Fruit fly (Drosophila melanogaster) whole organism, wandering third instar larva: ENCODE results near the gene CG11670.

ENCODE experiments used
- CrebA ChIP-seq: fragments of 200-800 bp; sonication (Bioruptor generic); optimal IDR thresholded peaks from 2 replicates; lab custom pipeline; 2016; ENCODE audit warnings: missing biosample characterization, mild to moderate bottlenecking, missing genetic modification characterization, borderline replicate concordance
- Dfd ChIP-seq: fragments of >200 bp; optimal IDR thresholded peaks from 2 replicates; lab custom pipeline; 2017; ENCODE audit warnings: missing biosample characterization, missing genetic modification characterization
- GATAd ChIP-seq: sonication (Bioruptor generic); optimal IDR thresholded peaks from 2 replicates; lab custom pipeline; 2016; ENCODE audit warnings: missing biosample characterization, missing genetic modification characterization
- Myc ChIP-seq: fragments of >200 bp; optimal IDR thresholded peaks from 2 replicates; lab custom pipeline; 2017
- OdsH ChIP-seq: fragments of 200-800 bp; sonication (Bioruptor generic); optimal IDR thresholded peaks from 2 replicates; lab custom pipeline; 2016; ENCODE audit warnings: missing biosample characterization, mild to moderate bottlenecking, missing genetic modification characterization
- Rel ChIP-seq, 2 experiments: fragments of 200-800 bp; sonication (Bioruptor generic) in 1 of 2; optimal IDR thresholded peaks; 2 replicates in 1 of 2; 3 replicates in 1 of 2; lab custom pipeline; 2016 to 2019; ENCODE audit warnings: mild to moderate bottlenecking in 2 of 2, missing biosample characterization in 2 of 2, missing genetic modification characterization in 2 of 2, moderate library complexity in 1 of 2
- Sp1 ChIP-seq: fragments of 200-800 bp; sonication (Bioruptor generic); optimal IDR thresholded peaks from 3 replicates; lab custom pipeline; 2019; ENCODE audit warnings: missing biosample characterization, mild to moderate bottlenecking, missing genetic modification characterization, moderate library complexity
- br ChIP-seq: fragments of 200-800 bp; sonication (Bioruptor generic); optimal IDR thresholded peaks from 2 replicates; lab custom pipeline; 2016; ENCODE audit warnings: missing biosample characterization, missing genetic modification characterization
- dl ChIP-seq, 2 experiments: fragments of 175-275, 200-275 bp in 1 of 2; fragments of 200-275 bp in 1 of 2; sonication (Bioruptor generic); optimal IDR thresholded peaks; lab custom pipeline; 2018; ENCODE audit warnings: mild to moderate bottlenecking in 2 of 2, missing biosample characterization in 2 of 2, missing genetic modification characterization in 2 of 2, moderate library complexity in 2 of 2; ENCODE audit not compliant: partially characterized antibody in 2 of 2, insufficient read depth in 1 of 2
- foxo ChIP-seq, 2 experiments: fragments of 200-800 bp; sonication (Bioruptor generic); optimal IDR thresholded peaks; 2 replicates in 1 of 2; 3 replicates in 1 of 2; lab custom pipeline; 2016 to 2017; ENCODE audit warnings: missing biosample characterization in 2 of 2, missing genetic modification characterization in 2 of 2
- fru ChIP-seq: fragments of 200-800 bp; sonication (Bioruptor generic); optimal IDR thresholded peaks from 3 replicates; lab custom pipeline; 2016; ENCODE audit warnings: missing biosample characterization, mild to moderate bottlenecking, missing genetic modification characterization
- h ChIP-seq: fragments of 200-800 bp; sonication (Bioruptor generic); optimal IDR thresholded peaks from 3 replicates; lab custom pipeline; 2016; ENCODE audit warnings: missing biosample characterization, mild to moderate bottlenecking, missing genetic modification characterization
- pan ChIP-seq: fragments of >200 bp; optimal IDR thresholded peaks from 2 replicates; lab custom pipeline; 2017
- psq ChIP-seq: fragments of 200-800 bp; sonication (Bioruptor generic); optimal IDR thresholded peaks from 3 replicates; lab custom pipeline; 2017; ENCODE audit warnings: missing biosample characterization, mild to moderate bottlenecking, missing genetic modification characterization, moderate library complexity

DNA sequence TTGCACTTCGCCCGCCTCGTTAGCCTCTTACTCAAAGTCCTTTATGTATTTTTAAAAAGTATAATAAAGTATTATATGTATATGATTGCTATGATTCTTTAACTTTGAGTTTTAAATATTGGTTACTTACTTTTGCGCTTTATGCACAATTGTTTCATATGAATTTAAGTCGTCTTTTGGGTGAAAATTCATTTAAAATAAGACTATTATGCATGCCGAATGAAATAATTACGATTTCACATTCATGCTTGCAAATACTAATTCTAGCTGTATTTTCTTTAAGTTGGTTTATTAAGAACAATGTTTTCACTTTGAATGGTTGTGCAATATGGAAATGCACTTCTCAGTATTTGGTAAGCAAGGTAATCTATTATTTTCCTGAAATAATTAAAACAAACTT is 44.1 kb downstream of the CG11670 start, which contains the start of gene CG43063:
- TF ChIP-seq Sp1 (GFP tag; lab: Kevin White, UChicago) (no peak), dl (GFP tag; optimal IDR thresholded peaks at IDR 0.05; lab: Kevin White, UChicago; ENCODE audit: insufficient read depth in 1 of 2, partially characterized antibody in 2 of 2) (no peak), Myc (no peak), psq (GFP tag; lab: Kevin White, UChicago) (no peak), fru (GFP tag; lab: Kevin White, UChicago) (no peak), h (GFP tag; lab: Kevin White, UChicago) (no peak), pan (lab: Kevin White, UChicago) (no peak), CrebA (no peak), Dfd (GFP tag; lab: Kevin White, UChicago) (no peak), Rel (GFP tag; optimal IDR thresholded peaks at IDR 0.05; lab: Kevin White, UChicago) (no peak), Rel (tag; optimal IDR thresholded peaks at IDR 0.05; lab: Kevin White, UChicago) (no peak), foxo (GFP tag; optimal IDR thresholded peaks at IDR 0.05; lab: Kevin White, UChicago) (no peak), GATAd (GFP tag; lab: Kevin White, UChicago) (no peak), br (no peak), OdsH (GFP tag; lab: Kevin White, UChicago) (no peak)
